Fruit fly (Drosophila melanogaster): ENCODE measurements around the gene mRpS2.

DNA sequence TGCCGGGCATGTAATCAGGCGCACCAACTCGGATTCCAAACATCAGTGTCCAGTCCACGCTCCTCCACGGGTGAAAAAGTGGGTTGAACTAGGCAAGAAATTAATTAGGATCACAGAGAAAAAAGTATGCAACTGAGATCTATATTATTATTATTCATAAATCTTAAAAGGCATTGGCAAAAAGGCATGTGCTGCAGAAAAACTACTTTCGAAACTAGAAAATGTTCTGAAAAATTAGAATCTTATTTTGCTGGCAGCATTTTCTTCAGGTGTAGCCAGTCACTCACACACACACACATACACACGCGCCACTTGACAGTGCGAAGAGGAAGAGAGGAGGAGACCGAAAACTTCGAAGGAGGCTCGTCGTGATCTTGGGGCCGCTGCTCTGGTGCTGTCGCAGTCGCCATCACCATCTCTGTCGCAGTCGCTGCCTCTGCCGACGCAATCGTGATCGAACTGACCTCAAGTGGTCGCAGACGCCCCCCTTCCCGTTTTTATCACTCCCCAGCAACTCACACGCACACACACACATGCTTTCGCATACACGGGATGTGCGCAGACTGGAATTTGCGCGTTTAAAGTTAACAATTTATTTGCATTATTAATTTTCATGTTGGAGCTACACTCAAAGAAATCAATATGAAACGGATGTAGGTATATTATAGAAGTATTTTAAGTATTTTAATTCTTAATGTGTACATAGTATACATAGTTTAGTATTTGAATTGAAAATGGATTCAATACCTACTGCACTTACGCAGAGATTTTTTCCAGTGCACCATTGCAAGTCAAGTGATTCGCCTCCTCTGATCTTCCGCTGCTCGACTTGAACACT is 37.4 kb upstream of the mRpS2 start:
- TF ChIP-seq CG17806 (tag; optimal IDR thresholded peaks at IDR 0.05) (peak; percentile 97), Pif1B (GFP tag; optimal IDR thresholded peaks at IDR 0.05) (peak; percentile 88), EcR (GFP tag; optimal IDR thresholded peaks at IDR 0.05) (peak; percentile 88), Pif1A (GFP tag; optimal IDR thresholded peaks at IDR 0.05) (peak; percentile 86), Snoo (tag; optimal IDR thresholded peaks at IDR 0.05) (peak; percentile 81), CG9948 (tag; optimal IDR thresholded peaks at IDR 0.05) (peak; percentile 98), CG10348 (GFP tag; IDR thresholded peaks at IDR 0.05) (peak; percentile 56; the same call in 1 of the 2 replicates), CG15710 (tag; optimal IDR thresholded peaks at IDR 0.05) (peak; percentile 96), gl (tag; optimal IDR thresholded peaks at IDR 0.05) (peak; percentile 93), CG32121 (GFP tag; IDR thresholded peaks at IDR 0.05) (peak; percentile 88), CG12605 (GFP tag; IDR thresholded peaks at IDR 0.05) (peak; percentile 94), CG8301 (tag; optimal IDR thresholded peaks at IDR 0.05) (peak; percentile 92), D1 (tag; optimal IDR thresholded peaks at IDR 0.05) (peak; percentile 91)
